Fruit fly (Drosophila melanogaster): ENCODE data around the gene CG15564.

CG15564 gene

DNA sequence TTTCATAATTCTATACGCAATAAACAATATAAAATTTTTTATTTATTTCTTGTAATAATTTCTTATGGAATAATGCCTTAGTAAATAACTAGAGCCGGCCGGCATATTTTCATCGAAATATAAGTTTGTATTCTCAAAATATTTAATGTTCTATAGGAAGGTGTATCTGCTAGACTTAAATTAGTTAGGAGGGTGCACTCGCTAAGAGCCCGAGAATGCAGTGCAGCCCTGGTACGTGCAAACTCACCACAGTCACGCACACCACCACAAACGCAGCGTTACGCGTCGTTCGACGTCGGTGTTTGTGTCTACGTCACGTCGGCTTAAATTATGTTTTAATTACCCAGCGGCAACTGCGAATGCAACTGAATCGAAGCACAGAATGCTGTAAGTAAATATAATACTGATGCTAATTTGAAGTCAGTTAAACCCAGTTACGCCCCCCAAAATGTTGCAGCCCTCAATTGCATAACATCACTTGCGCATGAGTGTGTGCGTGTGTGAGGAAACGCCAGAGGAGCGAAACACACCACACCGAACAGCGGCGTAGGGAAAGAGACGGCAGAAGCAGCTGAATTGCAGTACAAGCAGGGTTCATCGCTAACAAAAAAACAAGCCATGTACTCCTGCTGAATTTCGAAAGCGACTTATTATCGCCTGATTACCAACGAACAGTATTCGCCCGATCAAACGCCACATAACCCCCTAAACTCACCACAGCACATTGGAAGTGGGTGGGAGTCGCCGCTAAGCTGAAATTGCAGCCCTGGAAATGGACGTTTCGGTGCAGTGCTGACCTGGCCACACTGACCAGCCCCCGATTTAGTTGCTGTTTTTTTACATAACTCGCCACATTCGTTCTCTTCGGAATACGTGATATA lies 14.5 kb downstream of the CG15564 start, which contains the start of gene CG12054 (continued):
- peak; percentile 9 for TF ChIP-seq CG17186 (GFP tag; optimal IDR thresholded peaks at IDR 0.05)
- TF ChIP-seq pzg (GFP tag; optimal IDR thresholded peaks at IDR 0.05), result peak; percentile 91
- TF ChIP-seq Hr51 (GFP tag; optimal IDR thresholded peaks at IDR 0.05), result peak in 1 of 2 experiments; percentile 22
- no peak for TF ChIP-seq ac (GFP tag; optimal IDR thresholded peaks at IDR 0.05)
- peak; percentile 12 for TF ChIP-seq Dek (tag; optimal IDR thresholded peaks at IDR 0.05)
- TF ChIP-seq abd-A (tag; optimal IDR thresholded peaks at IDR 0.05), result peak; percentile 34
- TF ChIP-seq D19A (tag; optimal IDR thresholded peaks at IDR 0.05), result no peak
- peak; percentile 0 for TF ChIP-seq gsb-n (tag; optimal IDR thresholded peaks at IDR 0.05)
- no peak for TF ChIP-seq Dref (GFP tag; IDR thresholded peaks at IDR 0.05)
- peak; percentile 1 for TF ChIP-seq CG2712 (tag; optimal IDR thresholded peaks at IDR 0.05)
- TF ChIP-seq gcm2 (GFP tag; optimal IDR thresholded peaks at IDR 0.05), result no peak
- peak; percentile 20 for TF ChIP-seq Hmr (GFP tag; optimal IDR thresholded peaks at IDR 0.05)
- peak; percentile 17 for TF ChIP-seq Mad (GFP tag; optimal IDR thresholded peaks at IDR 0.05)
- peak; percentile 70 for TF ChIP-seq Sry-δ (GFP tag; optimal IDR thresholded peaks at IDR 0.05)
- peak; percentile 47 for TF ChIP-seq HmgZ (tag; optimal IDR thresholded peaks at IDR 0.05)
- peak; percentile 38 for TF ChIP-seq CG9727 (GFP tag; optimal IDR thresholded peaks at IDR 0.05)
- TF ChIP-seq Sin3A (optimal IDR thresholded peaks at IDR 0.05), result peak; percentile 73
- no peak for TF ChIP-seq Ptx1 (GFP tag; IDR thresholded peaks at IDR 0.05)
- no peak for TF ChIP-seq Neu2 (GFP tag; optimal IDR thresholded peaks at IDR 0.05; ENCODE audit: borderline replicate concordance)
- TF ChIP-seq CG12769 (tag; optimal IDR thresholded peaks at IDR 0.05), result peak; percentile 9
- TF ChIP-seq wek (GFP tag; optimal IDR thresholded peaks at IDR 0.05), result no peak
- peak; percentile 79 for TF ChIP-seq Med (GFP tag)
- no peak for TF ChIP-seq onecut (GFP tag; IDR thresholded peaks at IDR 0.05)
- TF ChIP-seq CG1603 (tag; optimal IDR thresholded peaks at IDR 0.05), result peak; percentile 63
- TF ChIP-seq CTCF (GFP tag; optimal IDR thresholded peaks at IDR 0.05), result peak; percentile 60
- TF ChIP-seq Sry-β (GFP tag; optimal IDR thresholded peaks at IDR 0.05), result no peak
- no peak for TF ChIP-seq CG13775 (GFP tag; optimal IDR thresholded peaks at IDR 0.05)
- peak; percentile 23 for TF ChIP-seq CG11504 (tag; optimal IDR thresholded peaks at IDR 0.05)
- TF ChIP-seq CG15479 (GFP tag; optimal IDR thresholded peaks at IDR 0.05), result peak; percentile 93
- peak; percentile 20 for TF ChIP-seq lbe (GFP tag; optimal IDR thresholded peaks at IDR 0.05)
- peak; percentile 10 for TF ChIP-seq Xbp1 (GFP tag; optimal IDR thresholded peaks at IDR 0.05)
- peak; percentile 15 for TF ChIP-seq CG33557 (GFP tag; optimal IDR thresholded peaks at IDR 0.05)
- peak; percentile 1 for TF ChIP-seq Dp (GFP tag; optimal IDR thresholded peaks at IDR 0.05)
- TF ChIP-seq BEAF-32 (GFP tag; optimal IDR thresholded peaks at IDR 0.05), result peak; percentile 50
- peak; percentile 56 for TF ChIP-seq nerfin-1 (tag; optimal IDR thresholded peaks at IDR 0.05)
- TF ChIP-seq YL-1 (GFP tag; optimal IDR thresholded peaks at IDR 0.05), result peak; percentile 99
- peak; percentile 45 for TF ChIP-seq fu2 (GFP tag; optimal IDR thresholded peaks at IDR 0.05)
- TF ChIP-seq zfh1 (GFP tag; IDR thresholded peaks at IDR 0.05), result no peak
- peak; percentile 97 for TF ChIP-seq cg (GFP tag; optimal IDR thresholded peaks at IDR 0.05)
- TF ChIP-seq Abd-B (GFP tag; optimal IDR thresholded peaks at IDR 0.05), result peak; percentile 59
- TF ChIP-seq CG12659 (GFP tag; optimal IDR thresholded peaks at IDR 0.05), result peak; percentile 32
- TF ChIP-seq B-H2 (GFP tag; optimal IDR thresholded peaks at IDR 0.05), result peak; percentile 37
- peak in 1 of 2 experiments; percentile 100 for TF ChIP-seq Pdp1 (GFP tag; optimal IDR thresholded peaks at IDR 0.05)
- peak; percentile 16 for TF ChIP-seq CG9609 (GFP tag; optimal IDR thresholded peaks at IDR 0.05)
- TF ChIP-seq CG7928 (GFP tag; optimal IDR thresholded peaks at IDR 0.05), result peak; percentile 96
- no peak for TF ChIP-seq CG11093 (GFP tag; IDR thresholded peaks at IDR 0.05)
- peak; percentile 71 for TF ChIP-seq Lhr (GFP tag; optimal IDR thresholded peaks at IDR 0.05)
- TF ChIP-seq CG4328 (GFP tag; optimal IDR thresholded peaks at IDR 0.05), result no peak

All from whole organism, embryonic.